Fruit fly (Drosophila melanogaster): ENCODE measurements around the gene CG15209.

The CG15209 gene

DNA sequence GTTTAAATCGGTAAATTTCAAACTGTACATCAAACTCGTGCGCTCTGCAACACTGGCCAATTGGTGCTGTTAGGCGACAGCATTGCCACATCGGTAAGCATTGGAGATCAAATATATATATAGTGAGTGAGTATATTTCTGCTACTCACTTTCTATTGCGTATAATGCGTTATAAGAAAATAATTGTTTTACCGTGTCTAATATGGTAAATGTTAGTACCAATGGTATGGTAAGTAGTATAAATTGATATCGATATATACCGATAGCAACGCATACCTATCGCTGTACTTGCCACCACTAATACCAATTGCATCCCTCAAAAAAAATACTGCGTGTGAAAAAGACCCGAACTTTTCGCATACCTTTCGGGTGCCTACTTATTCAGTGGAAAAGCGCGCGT, 15.4 kb downstream of the CG15209 start, which contains the start of the genes sofe and CG2186:
Gene sofe (minus strand): TSS at position 38 of the 400 bp plus-strand sequence.
Gene CG2186 (plus strand): TSS at position 280 of the 400 bp plus-strand sequence.
- TF ChIP-seq GATAd (GFP tag; optimal IDR thresholded peaks at IDR 0.05), result peak; percentile 9
- no peak for TF ChIP-seq sage (GFP tag; optimal IDR thresholded peaks at IDR 0.05)
- TF ChIP-seq OdsH (GFP tag; optimal IDR thresholded peaks at IDR 0.05), result peak; percentile 7
- no peak for TF ChIP-seq Jra (GFP tag; optimal IDR thresholded peaks at IDR 0.05)
- TF ChIP-seq Rel (GFP tag; optimal IDR thresholded peaks at IDR 0.05), result no peak
- TF ChIP-seq Rel (tag; optimal IDR thresholded peaks at IDR 0.05), result peak; percentile 73
- TF ChIP-seq usp (GFP tag; optimal IDR thresholded peaks at IDR 0.05), result no peak
- TF ChIP-seq HLH106 (tag; optimal IDR thresholded peaks at IDR 0.05), result peak; percentile 58
- TF ChIP-seq pan (optimal IDR thresholded peaks at IDR 0.05), result no peak
- TF ChIP-seq br (GFP tag; optimal IDR thresholded peaks at IDR 0.05), result peak; percentile 25
- no peak for TF ChIP-seq Mio (GFP tag; optimal IDR thresholded peaks at IDR 0.05)
- peak; percentile 42 for TF ChIP-seq woc (GFP tag; optimal IDR thresholded peaks at IDR 0.05)
- no peak for TF ChIP-seq dmrt93B (GFP tag; optimal IDR thresholded peaks at IDR 0.05)
- peak; percentile 39 for TF ChIP-seq psq (GFP tag; optimal IDR thresholded peaks at IDR 0.05)
- TF ChIP-seq fru (GFP tag; optimal IDR thresholded peaks at IDR 0.05), result peak; percentile 55
- no peak for TF ChIP-seq Dfd (GFP tag; optimal IDR thresholded peaks at IDR 0.05)
- TF ChIP-seq Myc (optimal IDR thresholded peaks at IDR 0.05), result peak; percentile 16
- no peak for TF ChIP-seq brk (GFP tag; optimal IDR thresholded peaks at IDR 0.05)
- no peak for TF ChIP-seq CrebA (GFP tag; optimal IDR thresholded peaks at IDR 0.05; ENCODE audit: borderline replicate concordance)
- TF ChIP-seq lola (GFP tag; optimal IDR thresholded peaks at IDR 0.05), result no peak
- no peak for TF ChIP-seq jim (GFP tag; optimal IDR thresholded peaks at IDR 0.05)
- TF ChIP-seq dl (GFP tag; optimal IDR thresholded peaks at IDR 0.05; ENCODE audit: insufficient read depth in 1 of 2, partially characterized antibody in 2 of 2), result no peak
- peak; percentile 62 for TF ChIP-seq h (GFP tag; optimal IDR thresholded peaks at IDR 0.05)
- TF ChIP-seq Dif (GFP tag; optimal IDR thresholded peaks at IDR 0.05; ENCODE audit: partially characterized antibody), result no peak
- peak; percentile 69 for TF ChIP-seq rgr (GFP tag; optimal IDR thresholded peaks at IDR 0.05)
- peak in 1 of 2 experiments; percentile 72 for TF ChIP-seq foxo (GFP tag; optimal IDR thresholded peaks at IDR 0.05)
- TF ChIP-seq Sp1 (GFP tag; optimal IDR thresholded peaks at IDR 0.05), result peak; percentile 41
- peak; percentile 42 for TF ChIP-seq sv (GFP tag; optimal IDR thresholded peaks at IDR 0.05)
- TF ChIP-seq Vsx2 (GFP tag; optimal IDR thresholded peaks at IDR 0.05; ENCODE audit: partially characterized antibody), result no peak
- TF ChIP-seq CG9705 (GFP tag; optimal IDR thresholded peaks at IDR 0.05), result peak; percentile 57
- peak; percentile 63 for TF ChIP-seq ey (GFP tag; optimal IDR thresholded peaks at IDR 0.05)
- TF ChIP-seq tai (GFP tag; optimal IDR thresholded peaks at IDR 0.05), result no peak
- TF ChIP-seq CG32264 (GFP tag; optimal IDR thresholded peaks at IDR 0.05), result no peak
- no peak for TF ChIP-seq Hnf4 (GFP tag; optimal IDR thresholded peaks at IDR 0.05)
- peak; percentile 30 for TF ChIP-seq Hr83 (GFP tag; optimal IDR thresholded peaks at IDR 0.05; ENCODE audit: poor library complexity, severe bottlenecking)
- TF ChIP-seq Abd-B (GFP tag; optimal IDR thresholded peaks at IDR 0.05), result no peak
- TF ChIP-seq N (GFP tag; optimal IDR thresholded peaks at IDR 0.05), result no peak
- TF ChIP-seq dsf (GFP tag; optimal IDR thresholded peaks at IDR 0.05; ENCODE audit: borderline replicate concordance), result no peak
- no peak for TF ChIP-seq Hr78 (GFP tag; optimal IDR thresholded peaks at IDR 0.05)

DNA sequence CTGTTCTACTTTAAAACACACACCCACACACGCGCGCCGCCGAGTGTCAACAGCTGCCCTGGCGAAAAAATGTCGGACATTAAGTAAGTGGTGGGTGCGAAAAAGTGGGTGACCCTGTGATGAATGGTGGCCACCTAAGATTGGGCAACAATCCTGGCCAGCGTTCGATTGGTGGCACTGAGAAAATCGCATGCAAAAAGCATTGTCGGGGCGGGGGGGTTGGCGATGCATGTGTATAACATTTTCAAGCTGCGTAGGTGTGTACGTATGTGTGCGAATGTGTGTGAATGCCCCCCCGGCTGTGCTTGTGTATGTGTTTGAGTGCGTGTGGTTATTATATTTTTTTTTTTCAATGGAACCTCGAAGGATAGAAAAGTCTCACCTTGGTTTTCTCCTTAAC, 15.8 kb downstream of the CG15209 start:
- TF ChIP-seq N (GFP tag; optimal IDR thresholded peaks at IDR 0.05) (peak; percentile 58), Myc (optimal IDR thresholded peaks at IDR 0.05) (no peak)

DNA sequence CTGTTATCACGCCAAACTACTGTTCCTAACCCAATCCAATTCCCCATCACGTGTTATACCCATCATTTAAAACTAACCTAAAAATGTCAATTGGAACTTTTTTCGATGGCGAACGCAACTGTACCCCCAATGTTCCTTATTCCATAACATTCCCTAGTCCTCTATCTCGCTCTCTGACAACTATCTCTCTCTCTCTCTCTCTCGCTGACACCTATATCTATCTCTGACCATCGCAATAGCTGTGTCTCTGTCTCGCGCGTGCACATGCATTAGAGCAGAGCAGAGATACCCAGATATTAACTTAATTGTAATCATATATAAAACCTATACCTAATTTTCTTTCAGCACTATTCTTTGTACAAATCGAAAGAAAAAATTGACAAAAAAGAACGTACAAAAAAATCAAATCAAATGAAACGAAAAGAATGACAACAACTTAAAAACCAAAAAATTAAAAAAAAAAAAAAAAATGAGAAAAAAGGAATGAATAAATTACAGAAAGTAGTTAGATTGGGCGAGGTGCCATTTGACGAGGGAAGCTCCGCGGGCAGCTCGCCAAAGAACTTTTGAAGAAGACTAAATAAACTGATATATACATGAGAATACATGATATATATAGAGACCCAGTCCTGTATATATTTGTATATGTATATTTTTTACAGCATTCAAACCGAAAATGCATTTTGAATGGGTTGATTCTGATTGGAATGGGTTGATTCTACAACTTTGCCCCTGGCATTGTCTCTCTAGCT, 23.8 kb downstream of the CG15209 start:
- TF ChIP-seq Dfd (GFP tag; optimal IDR thresholded peaks at IDR 0.05) (no peak), Vsx2 (GFP tag; optimal IDR thresholded peaks at IDR 0.05; ENCODE audit: partially characterized antibody) (no peak), h (GFP tag; optimal IDR thresholded peaks at IDR 0.05) (no peak), Abd-B (GFP tag; optimal IDR thresholded peaks at IDR 0.05) (no peak), Jra (GFP tag; optimal IDR thresholded peaks at IDR 0.05) (no peak), CG9705 (GFP tag; optimal IDR thresholded peaks at IDR 0.05) (no peak), dsf (GFP tag; optimal IDR thresholded peaks at IDR 0.05; ENCODE audit: borderline replicate concordance) (no peak), CrebA (GFP tag; optimal IDR thresholded peaks at IDR 0.05; ENCODE audit: borderline replicate concordance) (no peak), Rel (GFP tag; optimal IDR thresholded peaks at IDR 0.05) (no peak), Rel (tag; optimal IDR thresholded peaks at IDR 0.05) (no peak), CG32264 (GFP tag; optimal IDR thresholded peaks at IDR 0.05) (no peak), N (GFP tag; optimal IDR thresholded peaks at IDR 0.05) (no peak), dmrt93B (GFP tag; optimal IDR thresholded peaks at IDR 0.05) (no peak), fru (GFP tag; optimal IDR thresholded peaks at IDR 0.05) (no peak), OdsH (GFP tag; optimal IDR thresholded peaks at IDR 0.05) (no peak), woc (GFP tag; optimal IDR thresholded peaks at IDR 0.05) (no peak), rgr (GFP tag; optimal IDR thresholded peaks at IDR 0.05) (no peak), sage (GFP tag; optimal IDR thresholded peaks at IDR 0.05) (no peak), Mio (GFP tag; optimal IDR thresholded peaks at IDR 0.05) (no peak), ey (GFP tag; optimal IDR thresholded peaks at IDR 0.05) (no peak), Dif (GFP tag; optimal IDR thresholded peaks at IDR 0.05; ENCODE audit: partially characterized antibody) (no peak)

Measured in whole organism, wandering third instar larva.